Fruit fly (Drosophila melanogaster) ovary, adult (tissue): ENCODE results near the gene Obp99d.

Experiments used
- CG17801 ChIP-seq: fragments of 200-800 bp; optimal IDR thresholded peaks from 2 replicates; lab custom pipeline; 2019; ENCODE audit warnings: missing biosample characterization, mild to moderate bottlenecking, missing genetic modification characterization, moderate library complexity; ENCODE audit not compliant: partially characterized antibody

The Obp99d gene

dm6 chr3R:29696359-29696758 lies 17.9 kb upstream of the Obp99d start:
- TF ChIP-seq CG17801, result no peak

- no peak for TF ChIP-seq CG17801
These were observed 16.5 kb upstream of the Obp99d start for dm6 chr3R:29697841-29698240.

DNA sequence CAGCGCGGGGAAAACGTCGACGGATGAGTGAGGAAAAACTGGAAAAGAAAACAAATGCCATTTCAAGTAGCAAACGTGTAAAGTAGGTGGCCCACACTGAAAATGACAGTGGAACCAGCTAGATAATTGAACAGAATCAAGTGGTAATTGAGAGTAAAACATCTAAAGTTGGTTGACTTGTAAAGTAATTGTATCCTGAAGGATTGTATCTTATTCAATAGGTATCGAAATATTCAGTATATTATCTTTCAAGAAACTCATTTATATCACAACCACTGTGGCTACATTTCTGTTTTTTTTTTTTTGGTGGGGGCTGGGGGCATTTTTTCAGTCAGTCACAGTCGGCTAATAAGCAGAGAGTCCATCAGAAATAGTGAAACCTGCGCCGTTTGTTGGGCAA lies 15.1 kb upstream of the Obp99d start:
- TF ChIP-seq CG17801, result no peak

DNA sequence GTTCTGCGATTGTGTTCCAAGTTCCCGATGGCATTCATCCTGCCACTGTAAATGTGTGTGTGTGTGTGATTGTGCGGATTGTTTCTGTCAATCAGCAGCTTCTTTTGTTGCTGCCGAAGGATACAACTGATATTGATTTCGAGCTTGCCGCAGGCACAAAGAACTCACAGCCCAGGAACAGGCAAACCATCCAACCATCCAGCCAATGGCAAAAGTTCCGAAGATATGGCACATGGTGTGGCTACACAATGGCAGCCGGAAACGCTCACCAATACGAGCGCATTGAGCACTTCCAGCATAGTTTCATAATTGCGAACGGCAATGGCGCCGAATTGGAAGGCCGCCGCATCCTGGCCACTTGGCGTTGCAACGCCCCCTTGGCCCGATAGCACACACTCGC lies 12.6 kb upstream of the Obp99d start:
- no peak for TF ChIP-seq CG17801

DNA sequence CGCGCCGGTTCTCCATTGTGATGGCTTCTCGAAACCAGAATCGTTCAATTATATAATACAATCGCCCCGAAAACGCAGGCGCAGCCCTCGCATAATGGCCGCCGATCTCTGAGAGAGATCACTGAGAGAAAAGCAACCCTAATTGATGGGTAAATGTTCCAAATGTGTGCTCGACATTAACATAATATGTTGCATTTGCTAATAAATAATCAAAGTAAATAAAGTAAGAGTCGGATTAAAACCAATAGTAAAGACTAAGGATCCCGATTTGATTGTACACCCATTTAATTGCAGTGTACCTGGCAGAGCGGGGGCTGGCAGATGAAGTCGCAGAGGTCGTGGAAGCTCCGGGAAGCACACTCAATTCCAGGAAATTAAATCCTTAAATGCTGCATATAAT lies 9.7 kb upstream of the Obp99d start:
- no peak for TF ChIP-seq CG17801

- no peak for TF ChIP-seq CG17801
These were observed 8.5 kb upstream of the Obp99d start for dm6 chr3R:29705789-29706303.

DNA sequence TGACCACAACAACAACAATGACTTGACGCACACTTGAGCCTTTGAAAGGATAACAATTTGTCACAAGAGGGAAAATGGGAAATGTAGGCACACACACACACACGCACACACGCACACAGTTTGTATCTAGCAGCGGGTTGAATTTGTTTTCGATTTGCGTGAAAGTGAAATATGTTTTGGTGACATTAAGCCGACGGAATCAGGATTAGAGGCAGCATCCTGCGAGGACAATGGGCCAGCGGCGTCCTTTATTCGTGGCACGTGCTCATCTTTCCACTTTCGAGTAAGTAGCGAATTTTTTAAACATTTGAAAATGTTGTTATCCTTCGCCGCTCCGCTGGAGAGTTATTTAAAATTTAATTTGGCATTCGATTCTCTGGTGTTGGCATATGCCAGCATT lies 7.0 kb upstream of the Obp99d start:
- no peak for TF ChIP-seq CG17801

dm6 chr3R:29708322-29708721 lies 6.0 kb upstream of the Obp99d start:
- no peak for TF ChIP-seq CG17801

- no peak for TF ChIP-seq CG17801
These were observed 2.9 kb upstream of the Obp99d start for dm6 chr3R:29711434-29711833.

DNA sequence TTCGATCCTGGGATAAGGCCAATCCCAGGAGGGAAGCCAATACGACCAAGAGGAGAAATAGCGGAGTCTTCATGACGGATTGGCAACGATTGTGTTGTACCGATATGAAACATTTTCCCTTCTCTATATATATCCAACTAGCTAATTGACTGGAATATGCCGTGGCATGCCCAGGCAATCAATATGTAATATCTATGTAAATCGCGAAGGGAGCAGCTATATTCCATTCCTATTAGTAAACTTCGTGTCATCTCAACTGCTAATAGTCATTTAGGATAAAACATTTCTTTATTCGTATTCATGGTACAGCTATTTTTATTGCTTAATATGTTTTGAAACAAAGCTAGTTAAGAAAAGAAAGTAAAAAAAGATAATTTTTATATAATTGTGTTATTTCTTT lies 972 bp downstream of the Obp99d start, which contains the start of gene Dup99B:
Dup99B (minus strand) TSS at position 101 of the 400 bp plus-strand sequence.
- no peak for TF ChIP-seq CG17801

dm6 chr3R:29716043-29716781 lies 1.9 kb downstream of the Obp99d start:
- TF ChIP-seq CG17801, result no peak

DNA sequence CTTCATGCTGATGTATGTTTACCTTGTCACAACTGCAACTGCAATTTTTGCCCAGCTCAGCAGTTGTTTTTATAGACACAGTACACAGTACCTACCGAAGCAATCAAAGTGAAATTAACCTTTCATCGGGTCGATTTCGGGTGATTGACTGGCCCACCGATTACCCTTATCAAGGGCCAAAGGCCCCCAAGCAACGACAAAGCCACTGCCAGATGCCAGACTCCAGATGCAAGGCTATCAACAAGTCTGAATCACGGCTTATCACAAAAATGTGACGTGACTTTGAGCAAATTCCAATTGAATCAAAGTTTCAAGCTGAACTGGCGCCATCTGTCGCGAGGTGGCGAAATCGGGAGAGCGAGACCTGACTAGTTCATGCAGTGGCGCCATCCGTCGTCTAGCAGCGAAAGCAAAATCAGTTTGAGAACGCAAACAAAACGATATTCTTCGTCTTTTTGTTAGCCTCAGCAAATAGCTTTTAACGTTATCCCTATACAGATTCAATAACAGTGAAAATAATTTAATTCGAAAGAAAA lies 2.5 kb downstream of the Obp99d start, which contains the start of gene Obp99b:
Obp99b (minus strand) TSS at position 115 of the 536 bp plus-strand sequence.
- no peak for TF ChIP-seq CG17801

- TF ChIP-seq CG17801, result no peak
These were observed 3.2 kb downstream of the Obp99d start for dm6 chr3R:29717519-29717918.

- no peak for TF ChIP-seq CG17801
These were observed 4.1 kb downstream of the Obp99d start, which contains the start of gene CG15506 for dm6 chr3R:29718363-29718762. TSS of gene CG15506 (plus strand) at chr3R:29718663.

dm6 chr3R:29722238-29722637 lies 7.9 kb downstream of the Obp99d start, which contains the start of gene CG34296:
TSS of gene CG34296 (plus strand) at chr3R:29722538.
- TF ChIP-seq CG17801, result no peak

dm6 chr3R:29723048-29723656 lies 8.8 kb downstream of the Obp99d start, which contains the start of gene Pcd:
TSS of gene Pcd (plus strand) at chr3R:29723163.
- TF ChIP-seq CG17801, result peak; percentile 44

DNA sequence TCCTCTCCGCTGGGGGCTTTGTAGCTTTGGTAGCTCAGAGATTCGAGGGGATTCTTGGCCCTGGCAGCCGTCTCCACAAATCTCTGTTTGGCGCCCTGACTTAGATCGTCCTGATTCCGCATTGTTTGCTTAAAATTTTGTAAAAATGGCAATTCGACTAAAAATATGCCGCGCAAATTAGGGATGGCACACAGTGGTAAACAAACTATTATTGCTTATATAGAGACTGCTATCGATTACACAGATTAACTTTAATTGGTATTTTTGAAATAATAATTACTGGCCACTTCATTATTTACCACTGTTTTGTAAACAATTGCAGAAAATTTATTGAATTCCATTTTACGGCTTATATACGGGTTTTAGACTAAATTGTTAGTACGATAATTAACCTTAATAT lies 10.4 kb downstream of the Obp99d start, which contains the start of the genes Naa40 and CG18731:
Naa40 (minus strand) TSS at position 206 of the 400 bp plus-strand sequence.
CG18731 (plus strand) TSS at position 283 of the 400 bp plus-strand sequence.
- TF ChIP-seq CG17801, result no peak
